Fruit fly (Drosophila melanogaster) whole organism, embryonic: ENCODE results near the gene Rbfox1.

Experiments
- Ada2b ChIP-seq: fragments of 200-800 bp; sonication (Bioruptor generic); IDR thresholded peaks from 2 replicates; pipeline ENCODE4 v1.3.6; 2022; ENCODE audit warnings: missing biosample characterization, missing genetic modification characterization
- BEAF-32 ChIP-seq: fragments of 200-800 bp; sonication (Bioruptor generic); optimal IDR thresholded peaks from 3 replicates; lab custom pipeline; 2017; ENCODE audit warnings: missing biosample characterization, missing genetic modification characterization, mild to moderate bottlenecking, moderate library complexity, missing genetic modification reagents
- Bdp1 ChIP-seq: fragments of 200-800 bp; sonication (Bioruptor generic); optimal IDR thresholded peaks from 3 replicates; lab custom pipeline; 2016; ENCODE audit warnings: missing biosample characterization, missing genetic modification characterization
- CG10209 ChIP-seq: fragments of 200-800 bp; sonication (Bioruptor generic); optimal IDR thresholded peaks from 3 replicates; lab custom pipeline; 2017; ENCODE audit warnings: missing biosample characterization, mild to moderate bottlenecking, missing genetic modification characterization, missing genetic modification reagents
- CG10267 ChIP-seq: fragments of 200-800 bp; sonication (Bioruptor generic); optimal IDR thresholded peaks from 2 replicates; lab custom pipeline; 2018; ENCODE audit warnings: missing biosample characterization, mild to moderate bottlenecking, missing genetic modification characterization, moderate library complexity
- CG11560 ChIP-seq: fragments of 200-800 bp; sonication (Bioruptor generic); IDR thresholded peaks from 3 replicates; pipeline ENCODE4 v1.3.6; 2022; ENCODE audit warnings: missing biosample characterization, missing genetic modification characterization
- CG13624 ChIP-seq: fragments of 200-800 bp; sonication (Bioruptor generic); optimal IDR thresholded peaks from 2 replicates; lab custom pipeline; 2016; ENCODE audit warnings: missing biosample characterization, missing genetic modification characterization
- CG14860 ChIP-seq: fragments of 200-800 bp; sonication (Bioruptor generic); IDR thresholded peaks from 3 replicates; pipeline ENCODE4 v1.3.6; 2022; ENCODE audit warnings: missing biosample characterization, missing genetic modification characterization; ENCODE audit not compliant: partially characterized antibody
- CG15011 ChIP-seq: fragments of 200-800 bp; sonication (Bioruptor generic); optimal IDR thresholded peaks from 3 replicates; lab custom pipeline; 2018; ENCODE audit warnings: missing biosample characterization, mild to moderate bottlenecking, missing genetic modification characterization
- CG1529 ChIP-seq: fragments of 200-800 bp; sonication (Bioruptor generic); optimal IDR thresholded peaks from 3 replicates; lab custom pipeline; 2018; ENCODE audit warnings: missing biosample characterization, missing genetic modification characterization
- CG17359 ChIP-seq: fragments of 200-800 bp; sonication (Bioruptor generic); optimal IDR thresholded peaks from 3 replicates; lab custom pipeline; 2018; ENCODE audit warnings: missing biosample characterization, mild to moderate bottlenecking, missing genetic modification characterization, moderate library complexity
- CG1832 ChIP-seq: fragments of 200-800 bp; sonication (Bioruptor generic); optimal IDR thresholded peaks from 2 replicates; lab custom pipeline; 2017; ENCODE audit warnings: missing biosample characterization, mild to moderate bottlenecking, missing genetic modification characterization, inconsistent platforms
- CG31441 ChIP-seq: fragments of 200-800 bp; sonication (Bioruptor generic); IDR thresholded peaks from 2 replicates; pipeline ENCODE4 v1.3.6; 2022; ENCODE audit warnings: missing biosample characterization, missing genetic modification characterization
- CG32532 ChIP-seq: fragments of 200-800 bp; sonication (Bioruptor generic); IDR thresholded peaks from 2 replicates; pipeline ENCODE4 v1.3.6; 2022; ENCODE audit warnings: missing biosample characterization, missing genetic modification characterization
- CG32772 ChIP-seq: fragments of 200-800 bp; sonication (Bioruptor generic); IDR thresholded peaks from 2 replicates; pipeline ENCODE4 v1.3.6; 2022; ENCODE audit warnings: missing biosample characterization, missing genetic modification characterization
- CG33213 ChIP-seq: fragments of 200-800 bp; sonication (Bioruptor generic); optimal IDR thresholded peaks from 3 replicates; lab custom pipeline; 2016; ENCODE audit warnings: missing biosample characterization, missing genetic modification characterization
- CG3847 ChIP-seq: fragments of 200-800 bp; sonication (Bioruptor generic); IDR thresholded peaks from 2 replicates; pipeline ENCODE4 v1.3.6; 2022; ENCODE audit warnings: missing biosample characterization, missing genetic modification characterization
- CG4404 ChIP-seq: fragments of 200-800 bp; sonication (Bioruptor generic); IDR thresholded peaks from 2 replicates; pipeline ENCODE4 v1.3.6; 2022; ENCODE audit warnings: missing biosample characterization, missing genetic modification characterization
- CG4730 ChIP-seq: fragments of 200-800 bp; sonication (Bioruptor generic); IDR thresholded peaks from 2 replicates; pipeline ENCODE4 v1.3.6; 2022; ENCODE audit warnings: missing biosample characterization, missing genetic modification characterization
- CG6175 ChIP-seq: fragments of 200-800 bp; sonication (Bioruptor generic); IDR thresholded peaks from 3 replicates; pipeline ENCODE4 v1.3.6; 2022; ENCODE audit warnings: missing biosample characterization, missing genetic modification characterization
- CG6689 ChIP-seq: fragments of 200-800 bp; sonication (Bioruptor generic); IDR thresholded peaks from 2 replicates; pipeline ENCODE4 v1.3.6; 2022; ENCODE audit warnings: missing biosample characterization, missing genetic modification characterization
- CG7372 ChIP-seq: fragments of 200-800 bp; sonication (Bioruptor generic); IDR thresholded peaks from 2 replicates; pipeline ENCODE4 v1.3.6; 2022; ENCODE audit warnings: missing biosample characterization, missing genetic modification characterization
- CG7928 ChIP-seq: fragments of 200-800 bp; sonication (Bioruptor generic); optimal IDR thresholded peaks from 2 replicates; lab custom pipeline; 2017; ENCODE audit warnings: missing biosample characterization, mild to moderate bottlenecking, missing genetic modification characterization
- Camta ChIP-seq: fragments of 200-800 bp; sonication (Bioruptor generic); optimal IDR thresholded peaks from 2 replicates; lab custom pipeline; 2016; ENCODE audit warnings: missing biosample characterization, missing genetic modification characterization
- Dfd ChIP-seq, 2 experiments: fragments of >200 bp; optimal IDR thresholded peaks; 2 replicates each; lab custom pipeline; 2017; ENCODE audit warnings: missing biosample characterization in 2 of 2, missing genetic modification characterization in 2 of 2
- HHEX ChIP-seq: fragments of 200-800 bp; sonication (Bioruptor generic); optimal IDR thresholded peaks from 3 replicates; lab custom pipeline; 2017; ENCODE audit warnings: missing biosample characterization, mild to moderate bottlenecking, missing genetic modification characterization, missing genetic modification reagents
- Hr39 ChIP-seq: fragments of >200 bp; optimal IDR thresholded peaks from 2 replicates; lab custom pipeline; 2017
- Hr78 ChIP-seq, 2 experiments: fragments of 200-800 bp in 1 of 2; fragments of >200 bp in 1 of 2; sonication (Bioruptor generic) in 1 of 2; optimal IDR thresholded peaks; 2 replicates each; lab custom pipeline; 2017 to 2019; ENCODE audit warnings: missing biosample characterization in 2 of 2, missing genetic modification characterization in 2 of 2, mild to moderate bottlenecking in 1 of 2, moderate library complexity in 1 of 2
- Hsf ChIP-seq: fragments of 200-800 bp; sonication (Bioruptor generic); optimal IDR thresholded peaks from 3 replicates; lab custom pipeline; 2016; ENCODE audit warnings: missing biosample characterization, missing genetic modification characterization
- Lhr ChIP-seq: fragments of 200-800 bp; sonication (Bioruptor generic); optimal IDR thresholded peaks from 3 replicates; lab custom pipeline; 2017; ENCODE audit warnings: mild to moderate bottlenecking, missing biosample characterization, missing genetic modification reagents, missing genetic modification characterization
- NK7.1 ChIP-seq: fragments of 200-800 bp; sonication (Bioruptor generic); optimal IDR thresholded peaks from 3 replicates; lab custom pipeline; 2016; ENCODE audit warnings: missing biosample characterization, missing genetic modification characterization
- Nf-YB ChIP-seq: fragments of 200-800 bp; sonication (Bioruptor generic); optimal IDR thresholded peaks from 3 replicates; lab custom pipeline; 2019; ENCODE audit warnings: missing biosample characterization, mild to moderate bottlenecking, missing genetic modification characterization, moderate library complexity
- bcd ChIP-seq: fragments of 200-800 bp; sonication (Bioruptor generic); optimal IDR thresholded peaks from 2 replicates; lab custom pipeline; 2017; ENCODE audit warnings: missing biosample characterization, mild to moderate bottlenecking, missing genetic modification characterization
- bowl ChIP-seq: fragments of 200-800 bp; sonication (Bioruptor generic); IDR thresholded peaks from 2 replicates; pipeline ENCODE4 v1.3.6; 2022; ENCODE audit warnings: missing biosample characterization, missing genetic modification characterization
- btn ChIP-seq: fragments of 200-800 bp; sonication (Bioruptor generic); optimal IDR thresholded peaks from 2 replicates; lab custom pipeline; 2016; ENCODE audit warnings: missing biosample characterization, missing genetic modification characterization
- cato ChIP-seq: fragments of 200-800 bp; sonication (Bioruptor generic); optimal IDR thresholded peaks from 2 replicates; lab custom pipeline; 2016; ENCODE audit warnings: missing biosample characterization, missing genetic modification characterization, borderline replicate concordance
- corto ChIP-seq: fragments of 200-800 bp; sonication (Bioruptor generic); optimal IDR thresholded peaks from 2 replicates; lab custom pipeline; 2016; ENCODE audit warnings: missing biosample characterization, mild to moderate bottlenecking, missing genetic modification characterization, moderate library complexity
- croc ChIP-seq: fragments of 200-800 bp; sonication (Bioruptor generic); conservative IDR thresholded peaks from 3 replicates; pipeline ENCODE4 v1.3.6; 2022; ENCODE audit warnings: missing biosample characterization, missing genetic modification characterization
- dan ChIP-seq: fragments of 200-800 bp; sonication (Bioruptor generic); IDR thresholded peaks from 2 replicates; pipeline ENCODE4 v1.3.6; 2022; ENCODE audit warnings: missing biosample characterization, missing genetic modification characterization
- her ChIP-seq: fragments of 200-800 bp; sonication (Bioruptor generic); optimal IDR thresholded peaks from 2 replicates; lab custom pipeline; 2016; ENCODE audit warnings: missing biosample characterization, missing genetic modification characterization
- klu ChIP-seq: fragments of 200-800 bp; sonication (Bioruptor generic); IDR thresholded peaks from 2 replicates; pipeline ENCODE4 v1.3.6; 2022; ENCODE audit warnings: missing biosample characterization, missing genetic modification characterization
- lbe ChIP-seq: fragments of 200-800 bp; sonication (Bioruptor generic); optimal IDR thresholded peaks from 2 replicates; lab custom pipeline; 2016; ENCODE audit warnings: missing biosample characterization, mild to moderate bottlenecking, missing genetic modification characterization
- oc ChIP-seq: fragments of 200-800 bp; sonication (Bioruptor generic); optimal IDR thresholded peaks from 2 replicates; lab custom pipeline; 2018; ENCODE audit warnings: missing biosample characterization, mild to moderate bottlenecking, missing genetic modification characterization, moderate library complexity
- otp ChIP-seq: fragments of 200-800 bp; sonication (Bioruptor generic); IDR thresholded peaks from 3 replicates; pipeline ENCODE4, ENCODE4 v1.3.6; 2022; ENCODE audit warnings: missing biosample characterization, missing genetic modification characterization
- phol ChIP-seq: fragments of 200-800 bp; sonication (Bioruptor generic); optimal IDR thresholded peaks from 3 replicates; lab custom pipeline; 2018; ENCODE audit warnings: missing biosample characterization, mild to moderate bottlenecking, missing genetic modification characterization, moderate library complexity
- prd ChIP-seq, 3 experiments: fragments of >200 bp in 2 of 3; fragments of 200-800 bp in 1 of 3; sonication (Bioruptor generic) in 1 of 3; optimal IDR thresholded peaks in 2 of 3; IDR thresholded peaks in 1 of 3; 2 replicates in 2 of 3; 3 replicates in 1 of 3; pipeline versions ENCODE4 v1.3.6 to Lab custom; 2017 to 2022; ENCODE audit warnings: missing biosample characterization in 1 of 3, missing genetic modification characterization in 1 of 3
- sc ChIP-seq, 3 experiments: fragments of >200 bp in 2 of 3; fragments of 200-800 bp in 1 of 3; sonication (Bioruptor generic) in 1 of 3; optimal IDR thresholded peaks; 2 replicates in 2 of 3; 3 replicates in 1 of 3; lab custom pipeline; 2017; ENCODE audit warnings: mild to moderate bottlenecking in 1 of 3, missing biosample characterization in 1 of 3, missing genetic modification characterization in 1 of 3, missing genetic modification reagents in 1 of 3
- sqz ChIP-seq: fragments of 200-800 bp; sonication (Bioruptor generic); optimal IDR thresholded peaks from 3 replicates; lab custom pipeline; 2018; ENCODE audit warnings: missing biosample characterization, mild to moderate bottlenecking, missing genetic modification characterization
- sug ChIP-seq: fragments of 200-800 bp; optimal IDR thresholded peaks from 2 replicates; lab custom pipeline; 2019; ENCODE audit warnings: missing biosample characterization, mild to moderate bottlenecking, missing genetic modification characterization, moderate library complexity
- twi ChIP-seq: fragments of 200-800 bp; optimal IDR thresholded peaks from 2 replicates; lab custom pipeline; 2019; ENCODE audit warnings: missing biosample characterization, mild to moderate bottlenecking, missing genetic modification characterization, moderate library complexity

The Rbfox1 gene

DNA sequence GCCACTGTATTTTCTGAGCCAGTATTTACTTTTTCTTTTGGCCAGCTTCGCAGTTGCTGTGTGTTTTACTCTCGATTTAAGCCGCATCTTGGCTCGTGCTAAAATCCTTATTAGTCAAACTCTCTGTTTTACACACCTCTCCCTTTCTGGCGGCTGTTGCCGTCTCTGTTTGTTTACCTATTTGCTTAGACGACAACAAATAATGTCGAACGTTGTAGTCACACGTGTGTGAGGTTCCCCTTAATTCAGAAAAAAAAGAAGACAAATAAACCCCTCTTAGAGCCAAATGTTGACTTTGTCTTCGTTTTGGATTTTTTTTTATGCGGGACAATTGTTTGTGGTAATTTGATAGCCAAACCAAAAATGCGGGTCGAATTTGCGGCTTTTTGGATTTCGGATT lies 37.7 kb downstream of the Rbfox1 start (continued):
- TF ChIP-seq prd (optimal IDR thresholded peaks at IDR 0.05; lab: Kevin White, UChicago) = no peak
- TF ChIP-seq prd (GFP tag; IDR thresholded peaks at IDR 0.05; lab: Robert Waterston, UW) = peak; percentile 62; the same call in 2 of the 3 replicates
- TF ChIP-seq NK7.1 (GFP tag; lab: Kevin White, UChicago) = peak; percentile 87
- TF ChIP-seq Hr39 (lab: Kevin White, UChicago) = no peak
- TF ChIP-seq btn (GFP tag; lab: Kevin White, UChicago) = peak; percentile 81
- TF ChIP-seq bowl = no peak
- no peak for TF ChIP-seq Dfd (GFP tag; optimal IDR thresholded peaks at IDR 0.05; lab: Kevin White, UChicago)
- TF ChIP-seq CG7928 (GFP tag; lab: Kevin White, UChicago) = no peak
- TF ChIP-seq CG4404 (GFP tag; lab: Robert Waterston, UW) = no peak
- peak; percentile 65 for TF ChIP-seq oc (tag; lab: Kevin White, UChicago)
- TF ChIP-seq cato (GFP tag; lab: Kevin White, UChicago) = peak; percentile 60
- TF ChIP-seq otp (GFP tag; lab: Robert Waterston, UW) = peak; percentile 92
- peak; percentile 53 for TF ChIP-seq Hsf
- TF ChIP-seq lbe (GFP tag; lab: Kevin White, UChicago) = no peak
- peak; percentile 91 for TF ChIP-seq CG10209
- no peak for TF ChIP-seq dan (GFP tag; lab: Robert Waterston, UW)
- peak; percentile 58; the same call in 1 of the 2 replicates for TF ChIP-seq CG6689 (GFP tag; lab: Robert Waterston, UW)
- peak; percentile 95 for TF ChIP-seq sqz (GFP tag; lab: Kevin White, UChicago)
- TF ChIP-seq CG1529 (GFP tag; lab: Kevin White, UChicago) = peak; percentile 82
- no peak for TF ChIP-seq sug (tag; lab: Kevin White, UChicago)
- no peak for TF ChIP-seq CG14860 (GFP tag; lab: Robert Waterston, UW)
- TF ChIP-seq CG31441 = peak; percentile 80
- TF ChIP-seq CG32532 (GFP tag; lab: Robert Waterston, UW) = peak; percentile 43; the same call in 1 of the 2 replicates
- TF ChIP-seq BEAF-32 (GFP tag; lab: Kevin White, UChicago) = no peak
- TF ChIP-seq Camta = peak; percentile 89
- peak; percentile 93 for TF ChIP-seq CG33213 (GFP tag; lab: Kevin White, UChicago)
- no peak for TF ChIP-seq CG7372 (GFP tag; lab: Robert Waterston, UW)
- TF ChIP-seq CG11560 (tag; lab: Robert Waterston, UW) = no peak
- TF ChIP-seq CG1832 (GFP tag; lab: Kevin White, UChicago) = no peak
- TF ChIP-seq CG4730 (GFP tag; lab: Robert Waterston, UW) = no peak
- TF ChIP-seq CG13624 (GFP tag; lab: Kevin White, UChicago) = peak; percentile 71
- TF ChIP-seq corto (GFP tag; lab: Kevin White, UChicago) = no peak
- 0 out of 2 replicates have a peak, but pooled peaks have one; percentile 21 for TF ChIP-seq CG32772 (GFP tag; lab: Robert Waterston, UW)
- TF ChIP-seq sc (optimal IDR thresholded peaks at IDR 0.05; lab: Kevin White, UChicago) = no peak
- peak; percentile 91 for TF ChIP-seq sc (GFP tag; optimal IDR thresholded peaks at IDR 0.05; lab: Kevin White, UChicago)
- TF ChIP-seq CG3847 (GFP tag; lab: Robert Waterston, UW) = no peak
- TF ChIP-seq Nf-YB = peak; percentile 76
- peak in 1 of 2 experiments; percentile 15 for TF ChIP-seq Hr78 (GFP tag; optimal IDR thresholded peaks at IDR 0.05; lab: Kevin White, UChicago)
- peak; percentile 84 for TF ChIP-seq HHEX (GFP tag; lab: Kevin White, UChicago)
- TF ChIP-seq croc = peak; percentile 37; the same call in 2 of the 3 replicates
- TF ChIP-seq twi (tag; lab: Kevin White, UChicago) = peak; percentile 83
- TF ChIP-seq CG10267 (tag; lab: Kevin White, UChicago) = peak; percentile 70
- TF ChIP-seq phol = peak; percentile 31
- no peak for TF ChIP-seq klu (GFP tag; lab: Robert Waterston, UW)
- peak; percentile 84 for TF ChIP-seq CG15011 (GFP tag; lab: Kevin White, UChicago)
- peak; percentile 86 for TF ChIP-seq CG17359
- peak; percentile 81 for TF ChIP-seq bcd (GFP tag; lab: Kevin White, UChicago)
- peak; percentile 90 for TF ChIP-seq Lhr (GFP tag; lab: Kevin White, UChicago)
- peak; percentile 76 for TF ChIP-seq Bdp1 (GFP tag; lab: Kevin White, UChicago)
- no peak for TF ChIP-seq CG6175 (GFP tag; lab: Robert Waterston, UW)
- no peak for TF ChIP-seq Ada2b (GFP tag; lab: Robert Waterston, UW)
- TF ChIP-seq her (GFP tag; lab: Kevin White, UChicago) = peak; percentile 80
